Worm (Caenorhabditis elegans): ENCODE results near the gene tyr-2.

DNA sequence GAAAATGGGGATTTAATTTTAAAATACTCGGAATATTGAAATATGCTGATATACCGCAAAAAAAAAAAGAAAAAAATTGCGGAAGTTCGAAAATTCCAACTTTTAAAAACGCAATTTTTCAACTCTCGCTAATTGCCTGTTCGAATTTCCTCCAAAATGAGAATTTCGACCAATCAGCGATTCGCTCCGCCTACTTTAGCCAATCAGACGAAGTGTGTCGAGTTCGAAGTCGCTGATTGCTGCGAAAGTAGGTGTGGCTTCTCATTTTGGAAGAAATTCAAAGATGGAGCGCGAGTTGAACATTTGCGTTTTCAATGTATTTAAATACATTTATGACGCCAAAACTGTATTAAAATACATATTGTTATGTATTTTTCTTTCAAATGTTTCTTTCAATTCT is 35.6 kb upstream of the tyr-2 start:
- TF ChIP-seq med-1 (GFP tag; optimal IDR thresholded peaks at IDR 0.05; ENCODE audit: insufficient read depth) (no peak), tab-1 (GFP tag; IDR thresholded peaks at IDR 0.05) (no peak)

Measured in whole organism, midembryonic.